Worm (Caenorhabditis elegans) whole organism, late embryonic: ENCODE measurements around the gene C32D5.14.

Experiments used
- C38D4.7 ChIP-seq: fragments of 200-800 bp; sonication (Bioruptor generic); optimal IDR thresholded peaks from 2 replicates; lab custom pipeline; 2018; ENCODE audit warnings: mild to moderate bottlenecking, missing genetic modification characterization, moderate library complexity, missing compliant biosample characterization
- K02D7.2 ChIP-seq: sonication (generic microtip); optimal IDR thresholded peaks from 2 replicates; lab custom pipeline; 2017; ENCODE audit warnings: mild to moderate bottlenecking, missing genetic modification characterization, missing compliant biosample characterization
- K09A11.1 ChIP-seq: sonication (generic microtip); optimal IDR thresholded peaks from 2 replicates; lab custom pipeline; 2017; ENCODE audit warnings: antibody characterized with exemption, mild to moderate bottlenecking, missing genetic modification characterization, missing compliant biosample characterization; ENCODE audit not compliant: insufficient read depth
- Y22D7AL.16 ChIP-seq: sonication (generic microtip); optimal IDR thresholded peaks from 2 replicates; lab custom pipeline; 2016; ENCODE audit warnings: missing genetic modification characterization, missing compliant biosample characterization
- ceh-14 ChIP-seq: sonication (generic microtip); optimal IDR thresholded peaks from 2 replicates; lab custom pipeline; 2016; ENCODE audit warnings: missing genotype, missing genetic modification characterization, missing compliant biosample characterization
- ceh-19 ChIP-seq: fragments of 200-800 bp; sonication (Bioruptor generic); optimal IDR thresholded peaks from 2 replicates; lab custom pipeline; 2018; ENCODE audit warnings: mild to moderate bottlenecking, missing genetic modification characterization, missing compliant biosample characterization
- ceh-22 ChIP-seq: sonication (generic microtip); optimal IDR thresholded peaks from 2 replicates; lab custom pipeline; 2017; ENCODE audit warnings: missing biosample characterization, missing genetic modification characterization
- ceh-31 ChIP-seq: sonication (generic microtip); optimal IDR thresholded peaks from 2 replicates; lab custom pipeline; 2016; ENCODE audit warnings: missing genetic modification characterization, missing compliant biosample characterization
- ceh-34 ChIP-seq: sonication (generic microtip); optimal IDR thresholded peaks from 2 replicates; lab custom pipeline; 2016; ENCODE audit warnings: mild to moderate bottlenecking, missing genetic modification characterization, missing compliant biosample characterization
- ceh-6 ChIP-seq: fragments of 200-800 bp; sonication (Bioruptor generic); optimal IDR thresholded peaks from 2 replicates; lab custom pipeline; 2018; ENCODE audit warnings: mild to moderate bottlenecking, missing genetic modification characterization, missing compliant biosample characterization
- ceh-9 ChIP-seq: sonication (generic microtip); optimal IDR thresholded peaks from 2 replicates; lab custom pipeline; 2016; ENCODE audit warnings: mild to moderate bottlenecking, missing genetic modification characterization, inconsistent platforms, missing compliant biosample characterization
- che-1 ChIP-seq: sonication (generic microtip); optimal IDR thresholded peaks from 2 replicates; lab custom pipeline; 2016; ENCODE audit warnings: mild to moderate bottlenecking, missing genetic modification characterization, missing compliant biosample characterization
- elt-4 ChIP-seq: sonication (generic microtip); optimal IDR thresholded peaks from 2 replicates; lab custom pipeline; 2016; ENCODE audit warnings: missing genetic modification characterization, missing compliant biosample characterization
- ets-4 ChIP-seq: sonication (generic microtip); optimal IDR thresholded peaks from 2 replicates; lab custom pipeline; 2016; ENCODE audit warnings: missing genetic modification characterization, missing compliant biosample characterization
- eyg-1 ChIP-seq: sonication (generic microtip); optimal IDR thresholded peaks from 2 replicates; lab custom pipeline; 2016; ENCODE audit warnings: missing genotype, missing genetic modification characterization, missing compliant biosample characterization
- fax-1 ChIP-seq: sonication (generic microtip); optimal IDR thresholded peaks from 2 replicates; lab custom pipeline; 2016; ENCODE audit warnings: missing genotype, missing genetic modification characterization, missing compliant biosample characterization
- fkh-10 ChIP-seq: fragments of 150-350 bp; optimal IDR thresholded peaks from 2 replicates; lab custom pipeline; 2014; ENCODE audit warnings: missing biosample characterization, missing genetic modification reagents, missing genetic modification characterization
- fkh-6 ChIP-seq: sonication (generic microtip); optimal IDR thresholded peaks from 2 replicates; lab custom pipeline; 2016; ENCODE audit warnings: missing genetic modification characterization, missing compliant biosample characterization
- gmeb-2 ChIP-seq: sonication (generic microtip); optimal IDR thresholded peaks from 2 replicates; lab custom pipeline; 2016; ENCODE audit warnings: missing genetic modification characterization, inconsistent platforms, missing compliant biosample characterization
- hlh-13 ChIP-seq: fragments of 200-800 bp; sonication (Bioruptor generic); optimal IDR thresholded peaks from 2 replicates; lab custom pipeline; 2018; ENCODE audit warnings: mild to moderate bottlenecking, missing genetic modification characterization, missing compliant biosample characterization
- madf-2 ChIP-seq: sonication (generic microtip); optimal IDR thresholded peaks from 2 replicates; lab custom pipeline; 2017; ENCODE audit warnings: missing genetic modification characterization, missing compliant biosample characterization
- mec-3 ChIP-seq: sonication (generic microtip); optimal IDR thresholded peaks from 2 replicates; lab custom pipeline; 2016; ENCODE audit warnings: borderline replicate concordance, missing genetic modification characterization, missing compliant biosample characterization
- nhr-11 ChIP-seq: fragments of 150-350 bp; optimal IDR thresholded peaks from 2 replicates; lab custom pipeline; 2014; ENCODE audit warnings: missing biosample characterization, missing genetic modification characterization
- nhr-232 ChIP-seq: sonication (generic microtip); optimal IDR thresholded peaks from 2 replicates; lab custom pipeline; 2016; ENCODE audit warnings: missing genetic modification characterization, missing compliant biosample characterization
- npax-4 ChIP-seq: sonication (generic microtip); optimal IDR thresholded peaks from 2 replicates; lab custom pipeline; 2016; ENCODE audit warnings: missing genetic modification characterization, missing compliant biosample characterization
- odd-2 ChIP-seq: sonication (generic microtip); optimal IDR thresholded peaks from 2 replicates; lab custom pipeline; 2017; ENCODE audit warnings: antibody characterized with exemption, mild to moderate bottlenecking, missing genetic modification characterization, missing compliant biosample characterization
- pha-2 ChIP-seq: sonication (generic microtip); optimal IDR thresholded peaks from 2 replicates; lab custom pipeline; 2017; ENCODE audit warnings: mild to moderate bottlenecking, missing genetic modification characterization, missing compliant biosample characterization
- pha-4 ChIP-seq: fragments of 150-350 bp; optimal IDR thresholded peaks from 2 replicates; lab custom pipeline; 2018; ENCODE audit warnings: missing biosample characterization, missing genetic modification reagents, missing genetic modification characterization
- pros-1 ChIP-seq: fragments of 150-350 bp; optimal IDR thresholded peaks from 2 replicates; lab custom pipeline; 2014; ENCODE audit warnings: missing biosample characterization, missing genetic modification reagents, missing genetic modification characterization
- ref-2 ChIP-seq: sonication (generic microtip); optimal IDR thresholded peaks from 2 replicates; lab custom pipeline; 2016; ENCODE audit warnings: missing genetic modification characterization, missing compliant biosample characterization
- rnt-1 ChIP-seq: sonication (generic microtip); optimal IDR thresholded peaks from 2 replicates; lab custom pipeline; 2016; ENCODE audit warnings: missing genetic modification characterization, missing compliant biosample characterization
- sdc-2 ChIP-seq: sonication (generic microtip); optimal IDR thresholded peaks from 2 replicates; lab custom pipeline; 2016; ENCODE audit warnings: missing genotype, missing genetic modification characterization, missing compliant biosample characterization
- sox-4 ChIP-seq: sonication (generic microtip); optimal IDR thresholded peaks from 2 replicates; lab custom pipeline; 2017; ENCODE audit warnings: mild to moderate bottlenecking, missing genetic modification characterization, inconsistent platforms, missing compliant biosample characterization
- tbx-7 ChIP-seq: sonication (generic microtip); optimal IDR thresholded peaks from 2 replicates; lab custom pipeline; 2016; ENCODE audit warnings: missing genotype, missing genetic modification characterization, missing compliant biosample characterization
- unc-55 ChIP-seq: sonication (generic microtip); optimal IDR thresholded peaks from 2 replicates; lab custom pipeline; 2017; ENCODE audit warnings: missing biosample characterization, missing genetic modification reagents, missing genetic modification characterization
- unc-86 ChIP-seq: sonication (generic microtip); optimal IDR thresholded peaks from 2 replicates; lab custom pipeline; 2016; ENCODE audit warnings: missing genetic modification characterization, missing compliant biosample characterization
- ztf-16 ChIP-seq: sonication (generic microtip); optimal IDR thresholded peaks from 2 replicates; lab custom pipeline; 2017; ENCODE audit warnings: missing genetic modification characterization, missing compliant biosample characterization

C32D5.14 gene

ce11 chrII:6374646-6375045, 39.4 kb downstream of the C32D5.14 start:
- TF ChIP-seq ztf-16 (tag; lab: Kevin White, UChicago) (no peak), eyg-1 (tag; lab: Kevin White, UChicago) (no peak), ceh-34 (tag; lab: Kevin White, UChicago) (no peak), ceh-31 (no peak), ceh-14 (tag; lab: Kevin White, UChicago) (no peak), tbx-7 (no peak), npax-4 (tag; lab: Kevin White, UChicago) (no peak), ets-4 (tag; lab: Kevin White, UChicago) (no peak), ceh-9 (tag; lab: Kevin White, UChicago) (no peak)

ce11 chrII:6376693-6377092, 41.4 kb downstream of the C32D5.14 start:
- TF ChIP-seq gmeb-2 (tag; lab: Kevin White, UChicago) (no peak), fkh-6 (tag; lab: Kevin White, UChicago) (no peak), K02D7.2 (tag; lab: Kevin White, UChicago) (no peak), Y22D7AL.16 (no peak), unc-55 (GFP tag; lab: Kevin White, UChicago) (no peak), odd-2 (no peak)

ce11 chrII:6377381-6377948, 42.2 kb downstream of the C32D5.14 start:
- TF ChIP-seq K09A11.1 (tag; lab: Kevin White, UChicago) = no peak
- no peak for TF ChIP-seq sox-4
- TF ChIP-seq elt-4 (tag; lab: Kevin White, UChicago) = no peak
- TF ChIP-seq ceh-19 (GFP tag; lab: Kevin White, UChicago) = no peak
- no peak for TF ChIP-seq fax-1 (tag; lab: Kevin White, UChicago)
- no peak for TF ChIP-seq pros-1
- TF ChIP-seq unc-55 (GFP tag; lab: Kevin White, UChicago) = no peak
- TF ChIP-seq mec-3 (tag; lab: Kevin White, UChicago) = no peak
- TF ChIP-seq che-1 = no peak
- no peak for TF ChIP-seq ref-2 (tag; lab: Kevin White, UChicago)
- no peak for TF ChIP-seq fkh-10 (GFP tag; lab: Kevin White, UChicago)
- no peak for TF ChIP-seq ztf-16 (tag; lab: Kevin White, UChicago)
- TF ChIP-seq npax-4 (tag; lab: Kevin White, UChicago) = no peak
- TF ChIP-seq C38D4.7 = no peak
- TF ChIP-seq ceh-6 = no peak
- TF ChIP-seq pha-4 = no peak
- TF ChIP-seq rnt-1 (tag; lab: Kevin White, UChicago) = no peak
- TF ChIP-seq, all 69 proteins: peak for 0

- no peak for TF ChIP-seq sdc-2 (tag; lab: Kevin White, UChicago)
- no peak for TF ChIP-seq madf-2 (tag; lab: Kevin White, UChicago)
- no peak for TF ChIP-seq ceh-19 (GFP tag; lab: Kevin White, UChicago)
- no peak for TF ChIP-seq nhr-11 (tag; lab: Kevin White, UChicago)
- TF ChIP-seq hlh-13 (GFP tag; lab: Kevin White, UChicago) = no peak
- no peak for TF ChIP-seq unc-86
- no peak for TF ChIP-seq ceh-22 (tag; lab: Kevin White, UChicago)
- no peak for TF ChIP-seq pha-2 (tag; lab: Kevin White, UChicago)
- no peak for TF ChIP-seq nhr-232 (tag; lab: Kevin White, UChicago)
- no peak for TF ChIP-seq ceh-31
Measured at ce11 chrII:6379038-6379563, 43.8 kb downstream of the C32D5.14 start.
